Fruit fly (Drosophila melanogaster) whole organism, adult: ENCODE results near the gene CG42747.

Experiments used
- CG11617 ChIP-seq: fragments of 200-800 bp; sonication (Bioruptor generic); optimal IDR thresholded peaks from 2 replicates; lab custom pipeline; 2017; ENCODE audit warnings: mild to moderate bottlenecking, missing biosample characterization, missing genetic modification reagents, missing genetic modification characterization
- CG12768 ChIP-seq: fragments of 200-800 bp; sonication (Bioruptor generic); optimal IDR thresholded peaks from 2 replicates; lab custom pipeline; 2017; ENCODE audit warnings: missing biosample characterization, missing genetic modification characterization, mild to moderate bottlenecking, moderate library complexity, missing genetic modification reagents
- CG14711 ChIP-seq: fragments of 200-800 bp; sonication (Bioruptor generic); optimal IDR thresholded peaks from 2 replicates; lab custom pipeline; 2018; ENCODE audit warnings: missing biosample characterization, mild to moderate bottlenecking, missing genetic modification characterization, moderate library complexity
- CG1620 ChIP-seq: fragments of 200-800 bp; sonication (Bioruptor generic); optimal IDR thresholded peaks from 2 replicates; lab custom pipeline; 2016; ENCODE audit warnings: missing biosample characterization, missing genetic modification characterization
- CG33017 ChIP-seq: fragments of 200-800 bp; sonication (Bioruptor generic); optimal IDR thresholded peaks from 2 replicates; lab custom pipeline; 2018; ENCODE audit warnings: missing biosample characterization, mild to moderate bottlenecking, missing genetic modification characterization, moderate library complexity
- CG5204 ChIP-seq: fragments of 200-800 bp; sonication (Bioruptor generic); optimal IDR thresholded peaks from 2 replicates; lab custom pipeline; 2016; ENCODE audit warnings: missing biosample characterization, missing genetic modification characterization
- CG7045 ChIP-seq: fragments of 200-800 bp; sonication (Bioruptor generic); optimal IDR thresholded peaks from 2 replicates; lab custom pipeline; 2017; ENCODE audit warnings: missing biosample characterization, mild to moderate bottlenecking, missing genetic modification characterization
- CG7101 ChIP-seq: fragments of 200-800 bp; sonication (Bioruptor generic); optimal IDR thresholded peaks from 2 replicates; lab custom pipeline; 2018; ENCODE audit warnings: missing biosample characterization, mild to moderate bottlenecking, missing genetic modification characterization, moderate library complexity
- Clk ChIP-seq: fragments of 200-800 bp; sonication (Bioruptor generic); optimal IDR thresholded peaks from 2 replicates; lab custom pipeline; 2017; ENCODE audit warnings: missing biosample characterization, missing genetic modification characterization
- Crg-1 ChIP-seq: fragments of 200-800 bp; sonication (Bioruptor generic); optimal IDR thresholded peaks from 2 replicates; lab custom pipeline; 2016; ENCODE audit warnings: missing biosample characterization, missing genetic modification characterization
- Hr96 ChIP-seq: fragments of 200-800 bp; sonication (Bioruptor generic); optimal IDR thresholded peaks from 2 replicates; lab custom pipeline; 2016; ENCODE audit warnings: missing biosample characterization, missing genetic modification characterization
- Mnt ChIP-seq: fragments of 200-800 bp; sonication (Bioruptor generic); optimal IDR thresholded peaks from 2 replicates; lab custom pipeline; 2016; ENCODE audit warnings: missing biosample characterization, mild to moderate bottlenecking, missing genetic modification characterization
- bab1 ChIP-seq: fragments of 200-800 bp; sonication (Bioruptor generic); optimal IDR thresholded peaks from 3 replicates; lab custom pipeline; 2019; ENCODE audit warnings: missing biosample characterization, mild to moderate bottlenecking, missing genetic modification characterization, moderate library complexity
- cic ChIP-seq: fragments of 200-800 bp; sonication (Bioruptor generic); optimal IDR thresholded peaks from 2 replicates; lab custom pipeline; 2017; ENCODE audit warnings: missing biosample characterization, mild to moderate bottlenecking, missing genetic modification characterization, moderate library complexity
- cnc ChIP-seq, 2 experiments: fragments of >200 bp; optimal IDR thresholded peaks; 2 replicates each; lab custom pipeline; 2017
- kay ChIP-seq: fragments of 200-800 bp; sonication (Bioruptor generic); peaks from one replicate; lab custom pipeline; 2016; ENCODE audit warnings: missing biosample characterization, missing genetic modification characterization, borderline replicate concordance
- ovo ChIP-seq: fragments of 200-800 bp; sonication (Bioruptor generic); optimal IDR thresholded peaks from 2 replicates; lab custom pipeline; 2016; ENCODE audit warnings: missing biosample characterization, missing genetic modification characterization
- pad ChIP-seq: fragments of 200-800 bp; sonication (Bioruptor generic); optimal IDR thresholded peaks from 3 replicates; lab custom pipeline; 2017; ENCODE audit warnings: missing biosample characterization, missing genetic modification characterization, mild to moderate bottlenecking, moderate library complexity, missing genetic modification reagents
- tj ChIP-seq: fragments of 200-800 bp; sonication (Bioruptor generic); optimal IDR thresholded peaks from 3 replicates; lab custom pipeline; 2017; ENCODE audit warnings: missing biosample characterization, mild to moderate bottlenecking, missing genetic modification characterization, moderate library complexity
- toe ChIP-seq: fragments of 200-800 bp; sonication (Bioruptor generic); optimal IDR thresholded peaks from 2 replicates; lab custom pipeline; 2016; ENCODE audit warnings: missing biosample characterization, missing genetic modification characterization

Gene CG42747

DNA sequence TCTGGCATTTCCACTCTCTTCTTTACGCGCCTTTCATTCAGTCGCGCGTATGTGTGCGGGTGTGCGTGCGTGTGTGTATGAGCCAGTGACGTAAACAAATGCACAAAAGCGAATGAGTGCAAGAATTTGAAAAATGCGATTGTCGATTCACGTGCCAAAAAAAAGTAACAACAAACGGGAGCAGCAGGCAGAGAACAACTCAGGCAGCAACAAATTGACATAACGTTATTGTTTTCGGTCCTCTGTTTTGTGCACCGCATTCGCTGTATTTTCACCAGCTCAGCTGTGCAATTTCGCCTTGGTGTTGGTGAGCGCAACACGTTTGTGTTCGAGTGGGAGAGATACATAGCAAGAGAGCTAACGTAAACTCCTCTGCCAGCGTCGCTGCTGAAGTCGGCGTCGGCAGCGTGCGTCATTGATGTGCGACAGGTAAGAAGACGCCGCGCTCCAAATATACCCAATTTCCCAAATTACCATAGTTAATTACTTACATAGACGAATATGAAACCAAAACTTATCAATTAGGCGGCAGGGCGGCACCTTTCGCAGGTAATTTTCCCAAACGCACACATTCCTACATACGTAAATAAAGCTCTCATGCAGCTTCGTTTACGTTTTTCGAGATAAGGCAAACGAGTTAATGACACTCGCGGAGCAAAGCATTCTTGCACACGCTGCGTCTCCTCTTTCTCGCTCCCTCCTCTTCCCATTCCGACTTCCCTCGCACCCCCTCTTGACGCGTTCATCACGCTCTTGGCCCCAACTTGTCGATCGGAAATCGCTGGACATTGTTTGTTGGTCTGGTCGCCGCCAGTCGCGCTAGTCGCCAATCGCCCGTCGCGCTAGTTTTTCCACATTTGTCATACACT lies 95.9 kb downstream of the CG42747 start:
- TF ChIP-seq kay (GFP tag; lab: Kevin White, UChicago) (peak; percentile 12), bab1 (GFP tag; lab: Kevin White, UChicago) (no peak), cic (GFP tag; lab: Kevin White, UChicago) (peak; percentile 69), CG5204 (no peak), CG33017 (no peak), Mnt (peak; percentile 69)

- TF ChIP-seq Mnt (no peak), kay (GFP tag; lab: Kevin White, UChicago) (peak; percentile 70), Crg-1 (no peak), CG5204 (no peak), Clk (GFP tag; lab: Kevin White, UChicago) (no peak), cnc (optimal IDR thresholded peaks at IDR 0.05; lab: Kevin White, UChicago) (no peak)
Observed at dm6 chr3L:6496922-6497232, 96.5 kb downstream of the CG42747 start.

DNA sequence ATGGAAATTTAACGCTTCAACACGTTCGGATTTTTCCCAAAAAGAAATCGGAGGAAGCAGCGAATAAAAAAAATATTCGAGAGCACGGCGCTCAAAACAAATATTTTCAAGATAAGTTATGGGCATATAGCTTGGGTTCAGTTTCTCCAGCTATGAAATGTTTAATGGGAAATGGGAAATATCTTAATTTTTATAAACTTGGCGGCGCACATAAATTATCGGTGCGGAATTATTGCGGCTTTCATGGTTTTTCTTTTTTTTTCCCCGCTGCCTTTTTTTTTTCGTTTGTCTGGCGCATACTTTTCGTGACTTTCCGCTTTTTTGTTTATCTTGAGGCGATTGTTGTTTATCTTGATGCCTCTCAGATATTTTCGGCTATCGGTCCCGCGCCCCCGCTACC lies 97.6 kb downstream of the CG42747 start:
- TF ChIP-seq Mnt (no peak), CG7101 (no peak), kay (GFP tag; lab: Kevin White, UChicago) (no peak), tj (no peak), CG14711 (tag; lab: Kevin White, UChicago) (no peak)

- TF ChIP-seq pad (GFP tag; lab: Kevin White, UChicago) (no peak), kay (GFP tag; lab: Kevin White, UChicago) (no peak), CG14711 (tag; lab: Kevin White, UChicago) (no peak), Crg-1 (no peak), CG33017 (no peak), CG7101 (no peak), toe (GFP tag; lab: Kevin White, UChicago) (no peak), CG11617 (no peak), Hr96 (GFP tag; lab: Kevin White, UChicago) (no peak), Clk (GFP tag; lab: Kevin White, UChicago) (no peak), tj (no peak), bab1 (GFP tag; lab: Kevin White, UChicago) (no peak), ovo (GFP tag; lab: Kevin White, UChicago) (no peak), cnc (optimal IDR thresholded peaks at IDR 0.05; lab: Kevin White, UChicago) (no peak), CG7045 (no peak), Mnt (no peak)
Observed at dm6 chr3L:6498602-6499001, 98.2 kb downstream of the CG42747 start.

DNA sequence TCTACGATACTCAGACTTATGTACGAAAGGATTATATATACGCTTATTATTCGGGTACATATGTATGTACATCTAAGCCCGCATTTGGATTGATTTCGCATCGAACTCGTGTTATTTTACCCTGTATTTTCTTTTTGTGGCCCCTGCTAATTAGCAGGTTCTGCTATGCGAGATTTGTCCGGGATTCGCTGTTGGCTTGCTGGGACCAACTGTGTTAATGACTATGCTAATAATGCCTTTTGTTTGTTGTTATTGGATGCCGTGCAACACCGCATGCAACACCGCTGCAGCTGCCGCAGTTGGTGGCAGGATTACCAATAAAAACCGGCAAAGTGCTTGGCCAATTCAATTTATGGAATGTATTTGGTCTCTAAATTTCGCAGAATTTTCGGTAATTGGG lies 100.1 kb downstream of the CG42747 start:
- no peak for TF ChIP-seq ovo (GFP tag; lab: Kevin White, UChicago)
- TF ChIP-seq CG33017 = no peak
- TF ChIP-seq bab1 (GFP tag; lab: Kevin White, UChicago) = no peak
- TF ChIP-seq Crg-1 = no peak
- no peak for TF ChIP-seq pad (GFP tag; lab: Kevin White, UChicago)
- TF ChIP-seq cic (GFP tag; lab: Kevin White, UChicago) = no peak
- TF ChIP-seq toe (GFP tag; lab: Kevin White, UChicago) = no peak
- no peak for TF ChIP-seq Mnt
- no peak for TF ChIP-seq CG7045
- no peak for TF ChIP-seq CG12768 (GFP tag; lab: Kevin White, UChicago)
- TF ChIP-seq CG1620 (GFP tag; lab: Kevin White, UChicago) = no peak
- TF ChIP-seq CG14711 (tag; lab: Kevin White, UChicago) = no peak

dm6 chr3L:6508083-6508482 lies 107.7 kb downstream of the CG42747 start:
- TF ChIP-seq CG12768 (GFP tag; lab: Kevin White, UChicago) (no peak), CG7101 (no peak), CG5204 (no peak), toe (GFP tag; lab: Kevin White, UChicago) (no peak), CG14711 (tag; lab: Kevin White, UChicago) (no peak), bab1 (GFP tag; lab: Kevin White, UChicago) (no peak), Clk (GFP tag; lab: Kevin White, UChicago) (no peak), CG1620 (GFP tag; lab: Kevin White, UChicago) (no peak), tj (no peak), CG11617 (no peak), CG7045 (no peak), CG33017 (no peak), cnc (optimal IDR thresholded peaks at IDR 0.05; lab: Kevin White, UChicago) (no peak), Hr96 (GFP tag; lab: Kevin White, UChicago) (no peak), pad (GFP tag; lab: Kevin White, UChicago) (no peak)

DNA sequence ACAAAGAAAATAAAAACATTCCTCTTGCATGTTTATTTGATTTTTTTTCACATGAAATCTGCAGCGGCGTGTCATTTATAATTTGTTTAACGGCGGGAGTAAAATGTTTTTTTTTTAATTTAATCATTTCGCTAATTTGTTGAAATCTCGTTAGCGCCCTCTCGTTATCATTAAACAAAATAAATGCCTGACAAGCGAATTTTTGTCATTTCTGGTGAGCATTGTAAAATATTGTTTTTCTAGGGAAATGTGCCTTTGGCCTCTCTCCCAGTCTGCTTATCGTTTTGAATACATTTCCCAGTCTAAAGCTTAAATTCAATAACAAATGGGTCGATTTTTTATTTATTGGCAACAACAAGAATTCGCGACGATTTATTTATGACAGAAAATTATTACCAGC lies 111.9 kb downstream of the CG42747 start:
- TF ChIP-seq CG7045 = no peak
- no peak for TF ChIP-seq CG1620 (GFP tag; lab: Kevin White, UChicago)
- no peak for TF ChIP-seq Hr96 (GFP tag; lab: Kevin White, UChicago)
- TF ChIP-seq CG5204 = no peak
- peak; percentile 1 for TF ChIP-seq kay (GFP tag; lab: Kevin White, UChicago)
- no peak for TF ChIP-seq CG14711 (tag; lab: Kevin White, UChicago)
- TF ChIP-seq pad (GFP tag; lab: Kevin White, UChicago) = no peak
- TF ChIP-seq tj = peak; percentile 56
